Worm (Caenorhabditis elegans) whole organism, L2 larva: ENCODE data around the gene rimb-1.

Source experiments
- F13H6.1 ChIP-seq: sonication (generic microtip); optimal IDR thresholded peaks from 2 replicates; lab custom pipeline; 2016; ENCODE audit warnings: missing genetic modification characterization, missing compliant biosample characterization
- ZK546.5 ChIP-seq: sonication (generic microtip); optimal IDR thresholded peaks from 2 replicates; lab custom pipeline; 2017; ENCODE audit warnings: missing biosample characterization, missing genetic modification characterization
- ama-1 ChIP-seq: fragments of 150-350 bp; optimal IDR thresholded peaks from 2 replicates; lab custom pipeline; 2018; ENCODE audit warnings: inconsistent platforms
- lin-39 ChIP-seq: fragments of 150-350 bp; optimal IDR thresholded peaks from 2 replicates; lab custom pipeline; 2014; ENCODE audit warnings: missing biosample characterization, missing genetic modification reagents, missing genetic modification characterization
- nhr-77 ChIP-seq: fragments of 150-350 bp; optimal IDR thresholded peaks from 2 replicates; lab custom pipeline; 2014; ENCODE audit warnings: missing biosample characterization, missing genetic modification characterization
- sma-3 ChIP-seq: sonication (generic microtip); optimal IDR thresholded peaks from 2 replicates; lab custom pipeline; 2016; ENCODE audit warnings: missing genetic modification reagents, missing genetic modification characterization, missing compliant biosample characterization
- snpc-4 ChIP-seq: fragments of 150-350 bp; optimal IDR thresholded peaks from 2 replicates; lab custom pipeline; 2014; ENCODE audit warnings: missing biosample characterization, missing genetic modification characterization

ce11 chrIII:1818001-1818655 is 30.0 kb downstream of the rimb-1 start, which contains the start of gene clp-4:
- TF ChIP-seq snpc-4 (tag; lab: Kevin White, UChicago) (no peak), ZK546.5 (tag; lab: Kevin White, UChicago) (no peak), sma-3 (GFP tag; lab: Kevin White, UChicago) (no peak), ama-1 (no peak), F13H6.1 (tag; lab: Kevin White, UChicago) (no peak), lin-39 (tag; lab: Kevin White, UChicago) (no peak), nhr-77 (tag; lab: Kevin White, UChicago) (no peak)
